Fruit fly (Drosophila melanogaster): ENCODE measurements around the gene vret.

vret gene

DNA sequence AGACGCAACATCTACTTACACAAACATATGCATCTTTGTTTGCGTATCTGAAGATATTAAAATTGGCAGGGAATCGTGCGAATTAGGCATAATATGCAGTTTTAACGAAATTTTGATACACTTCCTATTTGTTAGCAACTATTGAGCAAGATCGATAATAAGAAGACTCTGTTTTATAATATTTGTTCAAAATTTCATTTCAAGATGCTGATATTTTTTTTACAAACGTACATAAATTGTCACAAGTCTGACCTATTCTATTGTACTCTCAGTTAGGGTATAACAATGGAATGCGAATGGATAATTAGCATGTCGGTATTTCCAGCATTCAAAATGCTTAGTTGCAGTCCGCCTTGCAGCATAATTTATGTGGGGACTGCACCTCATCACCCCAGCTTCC is 17.5 kb downstream of the vret start (continued):
- no peak for TF ChIP-seq CG33557 (GFP tag; optimal IDR thresholded peaks at IDR 0.05)
- TF ChIP-seq mam (GFP tag; optimal IDR thresholded peaks at IDR 0.05) = peak; percentile 7
- 0 out of 2 replicates have a peak, but pooled peaks have one; percentile 23 for TF ChIP-seq NFAT (GFP tag; IDR thresholded peaks at IDR 0.05)
- peak; percentile 25 for TF ChIP-seq CG18262 (tag; optimal IDR thresholded peaks at IDR 0.05)
- TF ChIP-seq CG15073 (GFP tag; optimal IDR thresholded peaks at IDR 0.05) = no peak
- TF ChIP-seq CG31224 (GFP tag; IDR thresholded peaks at IDR 0.05) = 0 out of 2 replicates have a peak, but pooled peaks have one; percentile 12
- no peak for TF ChIP-seq Deaf1 (tag; optimal IDR thresholded peaks at IDR 0.05)
- peak; percentile 84 for TF ChIP-seq Ets65A (GFP tag)
- no peak for TF ChIP-seq CG18599 (GFP tag; optimal IDR thresholded peaks at IDR 0.05)
- peak; percentile 14 for TF ChIP-seq CG30403 (GFP tag; optimal IDR thresholded peaks at IDR 0.05)
- TF ChIP-seq tup (GFP tag; optimal IDR thresholded peaks at IDR 0.05) = no peak
- TF ChIP-seq CG1832 (GFP tag; optimal IDR thresholded peaks at IDR 0.05) = no peak
- TF ChIP-seq CG5245 (GFP tag; optimal IDR thresholded peaks at IDR 0.05) = no peak
- peak; percentile 41; the same call in 1 of the 2 replicates for TF ChIP-seq ara (GFP tag; IDR thresholded peaks at IDR 0.05)
- TF ChIP-seq ttk (GFP tag; IDR thresholded peaks at IDR 0.05) = peak; percentile 45; the same call in 1 of the 2 replicates
- no peak for TF ChIP-seq CG18619 (GFP tag; optimal IDR thresholded peaks at IDR 0.05)
- no peak for TF ChIP-seq Fer3 (tag; optimal IDR thresholded peaks at IDR 0.05)
- TF ChIP-seq Hmx (GFP tag; optimal IDR thresholded peaks at IDR 0.05) = no peak
- no peak for TF ChIP-seq Myb (GFP tag; optimal IDR thresholded peaks at IDR 0.05)
- TF ChIP-seq Drgx (GFP tag; IDR thresholded peaks at IDR 0.05) = peak; percentile 74
- no peak for TF ChIP-seq Sox102F (GFP tag; optimal IDR thresholded peaks at IDR 0.05)
- TF ChIP-seq Dek (tag; optimal IDR thresholded peaks at IDR 0.05) = no peak
- peak; percentile 66 for TF ChIP-seq stc (GFP tag; IDR thresholded peaks at IDR 0.05)
- TF ChIP-seq Elba2 (GFP tag; optimal IDR thresholded peaks at IDR 0.05) = no peak
- TF ChIP-seq row (GFP tag; IDR thresholded peaks at IDR 0.05) = 0 out of 3 replicates have a peak, but pooled peaks have one; percentile 13
- 0 out of 2 replicates have a peak, but pooled peaks have one; percentile 11 for TF ChIP-seq slbo (GFP tag; IDR thresholded peaks at IDR 0.05)
- TF ChIP-seq sens (GFP tag) = peak; percentile 22
- no peak for TF ChIP-seq CG10654 (GFP tag; optimal IDR thresholded peaks at IDR 0.05)
- TF ChIP-seq CG17912 (GFP tag; optimal IDR thresholded peaks at IDR 0.05) = no peak
- TF ChIP-seq ase (GFP tag; IDR thresholded peaks at IDR 0.05) = peak; percentile 41; the same call in 1 of the 3 replicates
- TF ChIP-seq tgo (GFP tag; IDR thresholded peaks at IDR 0.05) = peak; percentile 46; the same call in 1 of the 3 replicates
- TF ChIP-seq dysf (GFP tag; IDR thresholded peaks at IDR 0.05) = peak; percentile 46; the same call in 1 of the 3 replicates
- no peak for TF ChIP-seq CG15696 (tag; optimal IDR thresholded peaks at IDR 0.05)
- TF ChIP-seq sob (GFP tag; IDR thresholded peaks at IDR 0.05) = 0 out of 2 replicates have a peak, but pooled peaks have one; percentile 22
- peak; percentile 42; the same call in 1 of the 2 replicates for TF ChIP-seq klu (GFP tag; IDR thresholded peaks at IDR 0.05)
- TF ChIP-seq Rfx (GFP tag; IDR thresholded peaks at IDR 0.05) = peak; percentile 53
- no peak for TF ChIP-seq nau (GFP tag; optimal IDR thresholded peaks at IDR 0.05)
- TF ChIP-seq gcm (GFP tag; optimal IDR thresholded peaks at IDR 0.05) = no peak
- no peak for TF ChIP-seq CG12299 (tag; optimal IDR thresholded peaks at IDR 0.05)
- TF ChIP-seq ssp (GFP tag; IDR thresholded peaks at IDR 0.05) = peak; percentile 28; the same call in 1 of the 2 replicates
- TF ChIP-seq pan (optimal IDR thresholded peaks at IDR 0.05) = no peak
- peak in 1 of 2 experiments; percentile 75 for TF ChIP-seq pan (GFP tag; optimal IDR thresholded peaks at IDR 0.05 in 1 of 2, IDR thresholded peaks at IDR 0.05 in 1 of 2)
- TF ChIP-seq sd (tag; optimal IDR thresholded peaks at IDR 0.05) = peak; percentile 17
- TF ChIP-seq CG6689 (GFP tag; IDR thresholded peaks at IDR 0.05) = peak; percentile 17; the same call in 1 of the 2 replicates
- TF ChIP-seq CG8478 (optimal IDR thresholded peaks at IDR 0.05) = no peak
- no peak for TF ChIP-seq CG34224 (GFP tag; IDR thresholded peaks at IDR 0.05; ENCODE audit: partially characterized antibody)
- peak; percentile 73 for TF ChIP-seq Ptx1 (GFP tag; IDR thresholded peaks at IDR 0.05)
- TF ChIP-seq CG8290 (GFP tag; optimal IDR thresholded peaks at IDR 0.05) = no peak
- no peak for TF ChIP-seq CG8290 (tag; optimal IDR thresholded peaks at IDR 0.05)
- no peak for TF ChIP-seq Neu2 (GFP tag; optimal IDR thresholded peaks at IDR 0.05; ENCODE audit: borderline replicate concordance)
- TF ChIP-seq trh (GFP tag; optimal IDR thresholded peaks at IDR 0.05) = no peak
- TF ChIP-seq tin (GFP tag; optimal IDR thresholded peaks at IDR 0.05) = no peak
- TF ChIP-seq CG9876 (GFP tag; optimal IDR thresholded peaks at IDR 0.05) = no peak

Data from whole organism, embryonic.